Fruit fly (Drosophila melanogaster) whole organism, embryonic: ENCODE measurements around the gene CG5810.
A peak's percentile ranks its signal among the peaks of the same experiment; 100 is the strongest.

Experiments
- ATbp ChIP-seq: fragments of 200-800 bp; sonication (Bioruptor generic); optimal IDR thresholded peaks from 2 replicates; lab custom pipeline; 2017; ENCODE audit warnings: missing biosample characterization, mild to moderate bottlenecking, missing genetic modification characterization, missing genetic modification reagents
- Abd-B ChIP-seq: fragments of 200-800 bp; sonication (Bioruptor generic); optimal IDR thresholded peaks from 2 replicates; lab custom pipeline; 2018; ENCODE audit warnings: missing biosample characterization, mild to moderate bottlenecking, missing genetic modification characterization, moderate library complexity
- Antp ChIP-seq: fragments of 200-800 bp; sonication (Bioruptor generic); optimal IDR thresholded peaks from 3 replicates; lab custom pipeline; 2016; ENCODE audit warnings: missing biosample characterization, missing genetic modification characterization
- CG10267 ChIP-seq: fragments of 200-800 bp; sonication (Bioruptor generic); optimal IDR thresholded peaks from 2 replicates; lab custom pipeline; 2018; ENCODE audit warnings: missing biosample characterization, mild to moderate bottlenecking, missing genetic modification characterization, moderate library complexity
- CG12744 ChIP-seq: fragments of 200-800 bp; sonication (Bioruptor generic); optimal IDR thresholded peaks from 2 replicates; lab custom pipeline; 2016; ENCODE audit warnings: missing biosample characterization, missing genetic modification characterization
- CG14441 ChIP-seq: fragments of 200-800 bp; sonication (Bioruptor generic); IDR thresholded peaks from 2 replicates; pipeline ENCODE4 v1.3.6; 2022; ENCODE audit warnings: missing biosample characterization, missing genetic modification characterization
- CG16779 ChIP-seq: fragments of 200-800 bp; sonication (Bioruptor generic); IDR thresholded peaks from 2 replicates; pipeline ENCODE4 v1.3.6; 2022; ENCODE audit warnings: missing biosample characterization, missing genetic modification characterization
- CG17568 ChIP-seq: fragments of 200-800 bp; sonication (Bioruptor generic); optimal IDR thresholded peaks from 2 replicates; lab custom pipeline; 2018; ENCODE audit warnings: missing biosample characterization, mild to moderate bottlenecking, missing genetic modification characterization, moderate library complexity
- CG2116 ChIP-seq: fragments of 200-800 bp; sonication (Bioruptor generic); optimal IDR thresholded peaks from 3 replicates; lab custom pipeline; 2018; ENCODE audit warnings: missing biosample characterization, mild to moderate bottlenecking, missing genetic modification characterization
- CG3281 ChIP-seq: fragments of 200-800 bp; sonication (Bioruptor generic); optimal IDR thresholded peaks from 3 replicates; lab custom pipeline; 2017; ENCODE audit warnings: missing biosample characterization, mild to moderate bottlenecking, missing genetic modification characterization
- CG3407 ChIP-seq: fragments of 200-800 bp; sonication (Bioruptor generic); optimal IDR thresholded peaks from 2 replicates; lab custom pipeline; 2018; ENCODE audit warnings: missing biosample characterization, mild to moderate bottlenecking, missing genetic modification characterization
- CG34376 ChIP-seq: fragments of 200-800 bp; sonication (Bioruptor generic); optimal IDR thresholded peaks from 2 replicates; lab custom pipeline; 2018; ENCODE audit warnings: missing biosample characterization, mild to moderate bottlenecking, missing genetic modification characterization
- CG5180 ChIP-seq: fragments of 200-800 bp; sonication (Bioruptor generic); optimal IDR thresholded peaks from 3 replicates; lab custom pipeline; 2017; ENCODE audit warnings: missing biosample characterization, missing genetic modification characterization, mild to moderate bottlenecking, moderate library complexity, missing genetic modification reagents
- CG6272 ChIP-seq: fragments of 200-800 bp; sonication (Bioruptor generic); IDR thresholded peaks from 2 replicates; pipeline ENCODE4 v1.3.6; 2022; ENCODE audit warnings: missing biosample characterization, missing genetic modification characterization
- CG6654 ChIP-seq: fragments of 200-800 bp; sonication (Bioruptor generic); optimal IDR thresholded peaks from 2 replicates; lab custom pipeline; 2017; ENCODE audit warnings: missing biosample characterization, mild to moderate bottlenecking, missing genetic modification characterization
- CG6689 ChIP-seq: fragments of 200-800 bp; sonication (Bioruptor generic); IDR thresholded peaks from 2 replicates; pipeline ENCODE4 v1.3.6; 2022; ENCODE audit warnings: missing biosample characterization, missing genetic modification characterization
- CG6765 ChIP-seq: fragments of 200-800 bp; sonication (Bioruptor generic); optimal IDR thresholded peaks from 3 replicates; lab custom pipeline; 2017; ENCODE audit warnings: missing biosample characterization, mild to moderate bottlenecking, missing genetic modification characterization
- CG7372 ChIP-seq: fragments of 200-800 bp; sonication (Bioruptor generic); IDR thresholded peaks from 2 replicates; pipeline ENCODE4 v1.3.6; 2022; ENCODE audit warnings: missing biosample characterization, missing genetic modification characterization
- CG7928 ChIP-seq: fragments of 200-800 bp; sonication (Bioruptor generic); optimal IDR thresholded peaks from 2 replicates; lab custom pipeline; 2017; ENCODE audit warnings: missing biosample characterization, mild to moderate bottlenecking, missing genetic modification characterization
- CG8478 ChIP-seq: fragments of >200 bp; optimal IDR thresholded peaks from 2 replicates; lab custom pipeline; 2018
- CG9609 ChIP-seq: fragments of 200-800 bp; sonication (Bioruptor generic); optimal IDR thresholded peaks from 3 replicates; lab custom pipeline; 2016; ENCODE audit warnings: missing biosample characterization, missing genetic modification characterization
- Camta ChIP-seq: fragments of 200-800 bp; sonication (Bioruptor generic); optimal IDR thresholded peaks from 2 replicates; lab custom pipeline; 2016; ENCODE audit warnings: missing biosample characterization, missing genetic modification characterization
- CoRest ChIP-seq: fragments of 200-800 bp; sonication (Bioruptor generic); optimal IDR thresholded peaks from 3 replicates; lab custom pipeline; 2018; ENCODE audit warnings: missing biosample characterization, mild to moderate bottlenecking, missing genetic modification characterization, moderate library complexity
- CrebB ChIP-seq: fragments of 200-800 bp; sonication (Bioruptor generic); optimal IDR thresholded peaks from 3 replicates; lab custom pipeline; 2018; ENCODE audit warnings: missing biosample characterization, mild to moderate bottlenecking, missing genetic modification characterization
- D19B ChIP-seq: fragments of 200-800 bp; sonication (Bioruptor generic); optimal IDR thresholded peaks from 2 replicates; lab custom pipeline; 2017; ENCODE audit warnings: missing biosample characterization, mild to moderate bottlenecking, missing genetic modification characterization
- Dfd ChIP-seq, 2 experiments: fragments of >200 bp; optimal IDR thresholded peaks; 2 replicates each; lab custom pipeline; 2017; ENCODE audit warnings: missing biosample characterization in 2 of 2, missing genetic modification characterization in 2 of 2
- ERR ChIP-seq: fragments of 200-800 bp; sonication (Bioruptor generic); optimal IDR thresholded peaks from 2 replicates; lab custom pipeline; 2016; ENCODE audit warnings: missing biosample characterization, missing genetic modification characterization
- Hr51 ChIP-seq, 2 experiments: fragments of 200-800 bp; sonication (Bioruptor generic); optimal IDR thresholded peaks; 2 replicates in 1 of 2; 3 replicates in 1 of 2; lab custom pipeline; 2016 to 2018; ENCODE audit warnings: missing biosample characterization in 2 of 2, missing genetic modification characterization in 2 of 2, mild to moderate bottlenecking in 1 of 2, moderate library complexity in 1 of 2
- MESR4 ChIP-seq: fragments of 200-800 bp; sonication (Bioruptor generic); optimal IDR thresholded peaks from 2 replicates; lab custom pipeline; 2018; ENCODE audit warnings: missing biosample characterization, mild to moderate bottlenecking, missing genetic modification characterization, moderate library complexity
- NFAT ChIP-seq: fragments of 200-800 bp; sonication (Bioruptor generic); IDR thresholded peaks from 2 replicates; pipeline ENCODE4 v1.3.6; 2022; ENCODE audit warnings: missing biosample characterization, missing genetic modification characterization
- Nf-YA ChIP-seq: fragments of 200-800 bp; sonication (Bioruptor generic); IDR thresholded peaks from 2 replicates; pipeline ENCODE4 v1.3.6; 2022; ENCODE audit warnings: missing biosample characterization, missing genetic modification characterization
- Ravus ChIP-seq: fragments of 200-800 bp; sonication (Bioruptor generic); IDR thresholded peaks from 2 replicates; pipeline ENCODE4 v1.3.6; 2022; ENCODE audit warnings: missing biosample characterization, missing genetic modification characterization
- bab2 ChIP-seq: fragments of 200-800 bp; sonication (Bioruptor generic); optimal IDR thresholded peaks from 2 replicates; lab custom pipeline; 2016; ENCODE audit warnings: missing biosample characterization, missing genetic modification characterization
- bowl ChIP-seq: fragments of 200-800 bp; sonication (Bioruptor generic); IDR thresholded peaks from 2 replicates; pipeline ENCODE4 v1.3.6; 2022; ENCODE audit warnings: missing biosample characterization, missing genetic modification characterization
- danr ChIP-seq: fragments of 200-800 bp; sonication (Bioruptor generic); IDR thresholded peaks from 2 replicates; pipeline ENCODE4 v1.3.6; 2022; ENCODE audit warnings: missing biosample characterization, missing genetic modification characterization
- disco-r ChIP-seq: fragments of 200-800 bp; sonication (Bioruptor generic); optimal IDR thresholded peaks from 2 replicates; lab custom pipeline; 2016; ENCODE audit warnings: missing biosample characterization, missing genetic modification characterization
- dm ChIP-seq: fragments of 200-800 bp; sonication (Bioruptor generic); optimal IDR thresholded peaks from 3 replicates; lab custom pipeline; 2016; ENCODE audit warnings: missing biosample characterization, missing genetic modification characterization
- dpn ChIP-seq, 2 experiments: fragments of 200-800 bp; sonication (Bioruptor generic); optimal IDR thresholded peaks; 3 replicates each; lab custom pipeline; 2016; ENCODE audit warnings: missing biosample characterization in 2 of 2, missing genetic modification characterization in 2 of 2
- esg ChIP-seq: fragments of 200-800 bp; sonication (Bioruptor generic); conservative IDR thresholded peaks from 2 replicates; pipeline ENCODE4 v1.3.6; 2022; ENCODE audit warnings: missing biosample characterization, missing genetic modification characterization
- fd96Cb ChIP-seq: fragments of 200-800 bp; sonication (Bioruptor generic); optimal IDR thresholded peaks from 2 replicates; lab custom pipeline; 2018; ENCODE audit warnings: missing biosample characterization, mild to moderate bottlenecking, missing genetic modification characterization, moderate library complexity
- gce ChIP-seq: fragments of 200-800 bp; sonication (Bioruptor generic); IDR thresholded peaks from 3 replicates; pipeline ENCODE4 v1.3.6; 2022; ENCODE audit warnings: missing biosample characterization, missing genetic modification characterization
- ham ChIP-seq: fragments of 200-800 bp; sonication (Bioruptor generic); IDR thresholded peaks from 2 replicates; pipeline ENCODE4 v1.3.6; 2022; ENCODE audit warnings: missing biosample characterization, missing genetic modification characterization
- hbn ChIP-seq: fragments of 200-800 bp; sonication (Bioruptor generic); IDR thresholded peaks from 2 replicates; pipeline ENCODE4 v1.3.6; 2022; ENCODE audit warnings: missing biosample characterization, missing genetic modification characterization; ENCODE audit not compliant: partially characterized antibody
- lab ChIP-seq: fragments of 200-800 bp; sonication (Bioruptor generic); optimal IDR thresholded peaks from 3 replicates; lab custom pipeline; 2017; ENCODE audit warnings: missing biosample characterization, missing genetic modification characterization, mild to moderate bottlenecking, moderate library complexity, missing genetic modification reagents
- psq ChIP-seq: fragments of 200-800 bp; sonication (Bioruptor generic); optimal IDR thresholded peaks from 2 replicates; lab custom pipeline; 2017; ENCODE audit warnings: missing biosample characterization, missing genetic modification characterization
- sc ChIP-seq, 3 experiments: fragments of >200 bp in 2 of 3; fragments of 200-800 bp in 1 of 3; sonication (Bioruptor generic) in 1 of 3; optimal IDR thresholded peaks; 2 replicates in 2 of 3; 3 replicates in 1 of 3; lab custom pipeline; 2017; ENCODE audit warnings: mild to moderate bottlenecking in 1 of 3, missing biosample characterization in 1 of 3, missing genetic modification characterization in 1 of 3, missing genetic modification reagents in 1 of 3
- slbo ChIP-seq: fragments of 200-800 bp; sonication (Bioruptor generic); IDR thresholded peaks from 2 replicates; pipeline ENCODE4 v1.3.6; 2022; ENCODE audit warnings: missing biosample characterization, missing genetic modification characterization
- slp2 ChIP-seq: fragments of 200-800 bp; sonication (Bioruptor generic); optimal IDR thresholded peaks from 2 replicates; lab custom pipeline; 2016; ENCODE audit warnings: missing biosample characterization, missing genetic modification characterization
- tx ChIP-seq: fragments of 200-800 bp; sonication (Bioruptor generic); optimal IDR thresholded peaks from 2 replicates; lab custom pipeline; 2016; ENCODE audit warnings: missing biosample characterization, missing genetic modification characterization
- unc-4 ChIP-seq: fragments of 200-800 bp; sonication (Bioruptor generic); IDR thresholded peaks from 2 replicates; pipeline ENCODE4 v1.3.6; 2022; ENCODE audit warnings: missing biosample characterization, missing genetic modification characterization; ENCODE audit not compliant: partially characterized antibody

Gene CG5810

dm6 chr3R:21205680-21206326 lies 42.2 kb downstream of the CG5810 start (continued):
- TF ChIP-seq CG6272 (no peak), ham (GFP tag; lab: Robert Waterston, UW) (no peak), slbo (no peak), CG6765 (no peak), CG14441 (GFP tag; lab: Robert Waterston, UW) (peak; percentile 41; the same call in 1 of the 2 replicates), CG5180 (GFP tag; lab: Kevin White, UChicago) (peak; percentile 32), Antp (GFP tag; lab: Kevin White, UChicago) (no peak), Hr51 (GFP tag; optimal IDR thresholded peaks at IDR 0.05; lab: Kevin White, UChicago) (no peak), Nf-YA (GFP tag; lab: Robert Waterston, UW) (no peak), Abd-B (GFP tag; lab: Kevin White, UChicago) (no peak), CG7372 (no peak), CG6689 (GFP tag; lab: Robert Waterston, UW) (no peak), CG3281 (GFP tag; lab: Kevin White, UChicago) (no peak), CG34376 (no peak), lab (GFP tag; lab: Kevin White, UChicago) (peak; percentile 22), dm (no peak), fd96Cb (tag; lab: Kevin White, UChicago) (peak; percentile 39), CG8478 (lab: Kevin White, UChicago) (no peak), CG16779 (GFP tag; lab: Robert Waterston, UW) (no peak), bab2 (GFP tag; lab: Kevin White, UChicago) (no peak), psq (GFP tag; lab: Kevin White, UChicago) (no peak), CG10267 (tag; lab: Kevin White, UChicago) (peak; percentile 44), dpn (GFP tag; optimal IDR thresholded peaks at IDR 0.05; lab: Kevin White, UChicago) (peak in 1 of 2 experiments; percentile 30), CG17568 (GFP tag; lab: Kevin White, UChicago) (no peak), NFAT (no peak), CG12744 (no peak), CrebB (tag; lab: Kevin White, UChicago) (no peak), CG3407 (GFP tag; lab: Kevin White, UChicago) (peak; percentile 3), esg (GFP tag; lab: Robert Waterston, UW) (no peak; the same call in 1 of the 2 replicates), CoRest (tag; lab: Kevin White, UChicago) (no peak), CG9609 (GFP tag; lab: Kevin White, UChicago) (no peak), hbn (GFP tag; lab: Robert Waterston, UW) (no peak), disco-r (GFP tag; lab: Kevin White, UChicago) (no peak), slp2 (GFP tag; lab: Kevin White, UChicago) (no peak), MESR4 (no peak), gce (GFP tag; lab: Robert Waterston, UW) (peak; percentile 68; the same call in 2 of the 3 replicates), D19B (GFP tag; lab: Kevin White, UChicago) (no peak), ERR (GFP tag; lab: Kevin White, UChicago) (no peak), Dfd (GFP tag; optimal IDR thresholded peaks at IDR 0.05; lab: Kevin White, UChicago) (no peak), CG6654 (peak; percentile 15), Camta (GFP tag; lab: Kevin White, UChicago) (no peak), unc-4 (GFP tag; lab: Robert Waterston, UW) (no peak), bowl (GFP tag; lab: Robert Waterston, UW) (no peak), danr (GFP tag; lab: Robert Waterston, UW) (no peak), CG7928 (GFP tag; lab: Kevin White, UChicago) (no peak), Ravus (GFP tag; lab: Robert Waterston, UW) (no peak), ATbp (GFP tag; lab: Kevin White, UChicago) (peak; percentile 67), CG2116 (no peak), sc (optimal IDR thresholded peaks at IDR 0.05; lab: Kevin White, UChicago) (no peak), sc (GFP tag; optimal IDR thresholded peaks at IDR 0.05; lab: Kevin White, UChicago) (peak; percentile 25), tx (no peak)
